Worm (Caenorhabditis elegans) whole organism, L3 larva: ENCODE results near the gene spp-21.

Experiments used
- daf-12 ChIP-seq: fragments of 150-350 bp; optimal IDR thresholded peaks from 2 replicates; lab custom pipeline; 2014; ENCODE audit warnings: missing biosample characterization, missing genetic modification reagents, missing genetic modification characterization
- nhr-237 ChIP-seq: fragments of 150-350 bp; optimal IDR thresholded peaks from 2 replicates; lab custom pipeline; 2014; ENCODE audit warnings: missing biosample characterization, missing genetic modification characterization

ce11 chrX:11477748-11478147, 12.2 kb upstream of the spp-21 start:
- TF ChIP-seq daf-12 (tag; lab: Kevin White, UChicago) (no peak), nhr-237 (tag; lab: Kevin White, UChicago) (no peak)
